Fruit fly (Drosophila melanogaster) whole organism, pupa: Measurements from ENCODE around the gene UQCR-Q.

Experiments used
- CG10348 ChIP-seq: fragments of 200-800 bp; sonication (Bioruptor generic); IDR thresholded peaks from 2 replicates; pipeline ENCODE4 v1.3.6; 2022; ENCODE audit warnings: missing biosample characterization, missing genetic modification characterization
- CG12605 ChIP-seq: fragments of 200-800 bp; sonication (Bioruptor generic); IDR thresholded peaks from 2 replicates; pipeline ENCODE4 v1.3.6; 2022; ENCODE audit warnings: missing biosample characterization, missing genetic modification characterization
- CG13204 ChIP-seq: fragments of 200-800 bp; sonication (Bioruptor generic); optimal IDR thresholded peaks from 2 replicates; lab custom pipeline; 2018; ENCODE audit warnings: missing biosample characterization, mild to moderate bottlenecking, missing genetic modification characterization, moderate library complexity
- CG14655 ChIP-seq: fragments of 200-800 bp; sonication (Bioruptor generic); optimal IDR thresholded peaks from 3 replicates; lab custom pipeline; 2017; ENCODE audit warnings: mild to moderate bottlenecking, missing biosample characterization, missing genetic modification reagents, missing genetic modification characterization
- CG15710 ChIP-seq: fragments of 200-800 bp; sonication (Bioruptor generic); optimal IDR thresholded peaks from 2 replicates; lab custom pipeline; 2018; ENCODE audit warnings: missing biosample characterization, mild to moderate bottlenecking, missing genetic modification characterization, moderate library complexity
- CG17806 ChIP-seq: fragments of 200-800 bp; sonication (Bioruptor generic); optimal IDR thresholded peaks from 2 replicates; lab custom pipeline; 2018; ENCODE audit warnings: missing biosample characterization, mild to moderate bottlenecking, missing genetic modification characterization, moderate library complexity
- CG32121 ChIP-seq: fragments of 200-800 bp; sonication (Bioruptor generic); IDR thresholded peaks from 2 replicates; pipeline ENCODE4 v1.3.6; 2022; ENCODE audit warnings: missing biosample characterization, missing genetic modification characterization
- CG34367 ChIP-seq: fragments of 200-800 bp; sonication (Bioruptor generic); optimal IDR thresholded peaks from 2 replicates; lab custom pipeline; 2018; ENCODE audit warnings: missing biosample characterization, mild to moderate bottlenecking, missing genetic modification characterization
- CG4496 ChIP-seq: fragments of 200-800 bp; sonication (Bioruptor generic); IDR thresholded peaks from 3 replicates; pipeline ENCODE4 v1.3.6; 2022; ENCODE audit warnings: missing biosample characterization, missing genetic modification characterization
- CG8159 ChIP-seq: fragments of 200-800 bp; sonication (Bioruptor generic); optimal IDR thresholded peaks from 3 replicates; lab custom pipeline; 2018; ENCODE audit warnings: missing biosample characterization, mild to moderate bottlenecking, missing genetic modification characterization, moderate library complexity
- CG8301 ChIP-seq: fragments of 200-800 bp; sonication (Bioruptor generic); optimal IDR thresholded peaks from 2 replicates; lab custom pipeline; 2018; ENCODE audit warnings: missing biosample characterization, mild to moderate bottlenecking, missing genetic modification characterization
- CG9948 ChIP-seq: fragments of 200-800 bp; sonication (Bioruptor generic); optimal IDR thresholded peaks from 2 replicates; lab custom pipeline; 2018; ENCODE audit warnings: missing biosample characterization, mild to moderate bottlenecking, missing genetic modification characterization, moderate library complexity
- D1 ChIP-seq: fragments of 200-800 bp; sonication (Bioruptor generic); optimal IDR thresholded peaks from 2 replicates; lab custom pipeline; 2018; ENCODE audit warnings: missing biosample characterization, mild to moderate bottlenecking, missing genetic modification characterization, moderate library complexity
- EcR ChIP-seq: fragments of 200-800 bp; sonication (Bioruptor generic); optimal IDR thresholded peaks from 3 replicates; lab custom pipeline; 2019; ENCODE audit warnings: missing biosample characterization, missing genetic modification characterization, mild to moderate bottlenecking, moderate library complexity, missing genetic modification reagents
- Ets98B ChIP-seq: fragments of 200-800 bp; sonication (Bioruptor generic); IDR thresholded peaks from 2 replicates; pipeline ENCODE4 v1.3.6; 2022; ENCODE audit warnings: missing biosample characterization, missing genetic modification characterization
- Pif1A ChIP-seq: fragments of 200-800 bp; sonication (Bioruptor generic); optimal IDR thresholded peaks from 3 replicates; lab custom pipeline; 2016; ENCODE audit warnings: missing biosample characterization, missing genetic modification characterization
- Pif1B ChIP-seq: fragments of 200-800 bp; sonication (Bioruptor generic); optimal IDR thresholded peaks from 3 replicates; lab custom pipeline; 2016; ENCODE audit warnings: missing biosample characterization, missing genetic modification characterization
- Snoo ChIP-seq: fragments of 200-800 bp; sonication (Bioruptor generic); optimal IDR thresholded peaks from 3 replicates; lab custom pipeline; 2017; ENCODE audit warnings: missing biosample characterization, mild to moderate bottlenecking, missing genetic modification characterization, inconsistent platforms
- fd96Ca ChIP-seq: fragments of 200-800 bp; sonication (Bioruptor generic); IDR thresholded peaks from 3 replicates; pipeline ENCODE4 v1.3.6; 2022; ENCODE audit warnings: missing biosample characterization, missing genetic modification characterization
- gl ChIP-seq: fragments of 200-800 bp; sonication (Bioruptor generic); optimal IDR thresholded peaks from 2 replicates; lab custom pipeline; 2018; ENCODE audit warnings: missing biosample characterization, mild to moderate bottlenecking, missing genetic modification characterization
- rn ChIP-seq: fragments of 200-800 bp; sonication (Bioruptor generic); IDR thresholded peaks from 2 replicates; pipeline ENCODE4 v1.3.6; 2022; ENCODE audit warnings: missing biosample characterization, missing genetic modification characterization

UQCR-Q gene

dm6 chr3L:17430957-17431585 is 43.5 kb upstream of the UQCR-Q start:
- peak; percentile 30 for TF ChIP-seq CG14655 (GFP tag; lab: Kevin White, UChicago)
- no peak for TF ChIP-seq EcR (GFP tag; lab: Kevin White, UChicago)
- peak; percentile 33 for TF ChIP-seq CG8159 (tag; lab: Kevin White, UChicago)
- peak; percentile 18 for TF ChIP-seq CG8301 (tag; lab: Kevin White, UChicago)
- TF ChIP-seq CG12605: peak; percentile 15; the same call in 1 of the 2 replicates
- TF ChIP-seq D1 (tag; lab: Kevin White, UChicago): no peak
- TF ChIP-seq Pif1A (GFP tag; lab: Kevin White, UChicago): peak; percentile 32
- TF ChIP-seq, all 21 proteins: peak for 5

- TF ChIP-seq CG12605 (0 out of 2 replicates have a peak, but pooled peaks have one; percentile 24), CG4496 (peak; percentile 61; the same call in 2 of the 3 replicates), CG8159 (tag; lab: Kevin White, UChicago) (no peak), CG34367 (no peak), CG8301 (tag; lab: Kevin White, UChicago) (no peak), CG9948 (tag; lab: Kevin White, UChicago) (no peak), rn (no peak), CG13204 (GFP tag; lab: Kevin White, UChicago) (no peak), CG32121 (GFP tag; lab: Robert Waterston, UW) (peak; percentile 43; the same call in 1 of the 2 replicates)
Measured at dm6 chr3L:17432947-17433346, 41.6 kb upstream of the UQCR-Q start, which contains the start of gene frc. Gene frc (minus strand): TSS chr3L:17433190.

dm6 chr3L:17433555-17433954 is 41.0 kb upstream of the UQCR-Q start, which contains the start of the genes Coq4 and CG32176:
Gene Coq4 (minus strand): TSS chr3L:17433621.
Gene CG32176 (plus strand): TSS chr3L:17433868.
- TF ChIP-seq CG8301 (tag; lab: Kevin White, UChicago): peak; percentile 96
- TF ChIP-seq CG8159 (tag; lab: Kevin White, UChicago): peak; percentile 94
- TF ChIP-seq rn: peak; percentile 95
- TF ChIP-seq fd96Ca (GFP tag; lab: Robert Waterston, UW): peak; percentile 94
- TF ChIP-seq CG4496: peak; percentile 98
- peak; percentile 95 for TF ChIP-seq CG15710 (tag; lab: Kevin White, UChicago)
- no peak for TF ChIP-seq EcR (GFP tag; lab: Kevin White, UChicago)
- peak; percentile 91 for TF ChIP-seq D1 (tag; lab: Kevin White, UChicago)
- peak; percentile 95 for TF ChIP-seq CG14655 (GFP tag; lab: Kevin White, UChicago)
- peak; percentile 93 for TF ChIP-seq CG12605
- peak; percentile 98 for TF ChIP-seq CG32121 (GFP tag; lab: Robert Waterston, UW)
- TF ChIP-seq Snoo: peak; percentile 95
- peak; percentile 86 for TF ChIP-seq gl (tag; lab: Kevin White, UChicago)
- peak; percentile 74 for TF ChIP-seq CG13204 (GFP tag; lab: Kevin White, UChicago)
- peak; percentile 95 for TF ChIP-seq Pif1B
- TF ChIP-seq Ets98B (GFP tag; lab: Robert Waterston, UW): peak; percentile 97
- peak; percentile 96 for TF ChIP-seq CG17806 (tag; lab: Kevin White, UChicago)
- TF ChIP-seq CG34367: peak; percentile 93
- peak; percentile 97 for TF ChIP-seq Pif1A (GFP tag; lab: Kevin White, UChicago)
- peak; percentile 85 for TF ChIP-seq CG10348 (GFP tag; lab: Robert Waterston, UW)
- TF ChIP-seq CG9948 (tag; lab: Kevin White, UChicago): peak; percentile 95

dm6 chr3L:17436331-17436730 is 38.2 kb upstream of the UQCR-Q start, which contains the start of gene CG12229:
Gene CG12229 (minus strand): TSS chr3L:17436431.
- TF ChIP-seq rn: no peak
- no peak for TF ChIP-seq CG13204 (GFP tag; lab: Kevin White, UChicago)
- TF ChIP-seq CG10348 (GFP tag; lab: Robert Waterston, UW): no peak
- no peak for TF ChIP-seq Pif1B
- TF ChIP-seq CG17806 (tag; lab: Kevin White, UChicago): no peak
- no peak for TF ChIP-seq D1 (tag; lab: Kevin White, UChicago)
- TF ChIP-seq, all 21 proteins: peak for 0

dm6 chr3L:17438872-17439495 is 35.6 kb upstream of the UQCR-Q start, which contains the start of gene CG18265:
Gene CG18265 (plus strand): TSS chr3L:17439401.
- TF ChIP-seq Pif1B (no peak), Snoo (no peak), CG15710 (tag; lab: Kevin White, UChicago) (no peak)
- TF ChIP-seq, all 21 proteins: peak for 0

- TF ChIP-seq rn (no peak), CG32121 (GFP tag; lab: Robert Waterston, UW) (no peak), CG9948 (tag; lab: Kevin White, UChicago) (no peak), CG13204 (GFP tag; lab: Kevin White, UChicago) (no peak), CG14655 (GFP tag; lab: Kevin White, UChicago) (no peak), Pif1A (GFP tag; lab: Kevin White, UChicago) (no peak), CG15710 (tag; lab: Kevin White, UChicago) (no peak), gl (tag; lab: Kevin White, UChicago) (no peak), CG10348 (GFP tag; lab: Robert Waterston, UW) (no peak)
Measured at dm6 chr3L:17441602-17442001, 33.0 kb upstream of the UQCR-Q start.
